Fruit fly (Drosophila melanogaster): ENCODE results near the gene CG4822.
A peak's percentile ranks its signal among the peaks of the same experiment; 100 is the strongest.

CG4822 gene

DNA sequence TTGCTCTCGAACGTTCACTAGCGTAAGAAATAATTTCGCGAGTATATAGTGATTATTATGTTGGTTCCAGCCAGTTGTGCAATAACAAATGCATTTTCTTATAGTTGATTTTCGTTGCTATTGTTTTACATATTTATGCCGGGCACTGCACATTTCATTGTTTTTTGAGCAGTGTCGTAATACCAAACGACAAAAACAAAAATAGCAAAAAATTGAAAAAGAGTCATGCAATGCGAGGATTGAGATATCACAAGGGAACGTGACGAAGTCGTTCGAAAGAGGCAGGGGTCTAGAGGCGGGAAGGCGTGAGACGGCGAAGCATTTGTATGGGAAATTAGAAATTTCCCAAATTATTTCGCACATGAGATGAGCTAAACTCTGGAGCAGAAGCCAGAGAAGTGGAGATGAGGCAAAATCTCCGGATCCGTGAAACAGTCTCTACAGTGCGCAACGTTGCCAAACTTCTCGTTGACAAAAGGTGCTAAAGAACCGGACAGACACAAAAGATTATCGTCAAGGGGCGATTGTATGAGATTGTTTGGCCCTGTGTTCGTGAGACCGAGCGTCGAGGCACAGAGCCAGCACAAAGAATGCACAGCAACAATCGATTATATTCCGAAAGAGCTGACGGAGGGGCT is 43.8 kb upstream of the CG4822 start (continued):
- TF ChIP-seq cad (GFP tag; optimal IDR thresholded peaks at IDR 0.05) (peak; percentile 30), CG17361 (GFP tag; IDR thresholded peaks at IDR 0.05) (no peak), CG10209 (GFP tag; optimal IDR thresholded peaks at IDR 0.05) (no peak), MESR4 (GFP tag; optimal IDR thresholded peaks at IDR 0.05) (no peak), salm (tag; optimal IDR thresholded peaks at IDR 0.05) (no peak), danr (GFP tag; IDR thresholded peaks at IDR 0.05) (no peak), onecut (GFP tag; IDR thresholded peaks at IDR 0.05) (peak; percentile 87), CG12769 (tag; optimal IDR thresholded peaks at IDR 0.05) (peak; percentile 6), CG14441 (GFP tag; IDR thresholded peaks at IDR 0.05) (no peak), CG8478 (optimal IDR thresholded peaks at IDR 0.05) (no peak), corto (GFP tag; optimal IDR thresholded peaks at IDR 0.05) (no peak), CG4360 (GFP tag; IDR thresholded peaks at IDR 0.05) (no peak), run (tag; optimal IDR thresholded peaks at IDR 0.05) (no peak), B-H2 (GFP tag; optimal IDR thresholded peaks at IDR 0.05) (no peak), CG6254 (GFP tag; optimal IDR thresholded peaks at IDR 0.05) (no peak), bowl (GFP tag; IDR thresholded peaks at IDR 0.05) (no peak), Opbp (GFP tag; IDR thresholded peaks at IDR 0.05; ENCODE audit: partially characterized antibody) (no peak), Meics (GFP tag; optimal IDR thresholded peaks at IDR 0.05) (peak; percentile 15), D19A (tag; optimal IDR thresholded peaks at IDR 0.05) (no peak), CG30403 (GFP tag; optimal IDR thresholded peaks at IDR 0.05) (no peak), CG4282 (GFP tag; optimal IDR thresholded peaks at IDR 0.05) (no peak), CG2202 (tag; optimal IDR thresholded peaks at IDR 0.05) (no peak), Taf1 (GFP tag; IDR thresholded peaks at IDR 0.05) (no peak), pho (GFP tag; optimal IDR thresholded peaks at IDR 0.05) (no peak), sisA (GFP tag; IDR thresholded peaks at IDR 0.05) (no peak), Chrac-16 (GFP tag; optimal IDR thresholded peaks at IDR 0.05) (no peak), gt (GFP tag; IDR thresholded peaks at IDR 0.05) (no peak), sim (GFP tag; IDR thresholded peaks at IDR 0.05) (no peak), CG10565 (GFP tag; optimal IDR thresholded peaks at IDR 0.05) (no peak), CG17912 (GFP tag; optimal IDR thresholded peaks at IDR 0.05) (no peak)

DNA sequence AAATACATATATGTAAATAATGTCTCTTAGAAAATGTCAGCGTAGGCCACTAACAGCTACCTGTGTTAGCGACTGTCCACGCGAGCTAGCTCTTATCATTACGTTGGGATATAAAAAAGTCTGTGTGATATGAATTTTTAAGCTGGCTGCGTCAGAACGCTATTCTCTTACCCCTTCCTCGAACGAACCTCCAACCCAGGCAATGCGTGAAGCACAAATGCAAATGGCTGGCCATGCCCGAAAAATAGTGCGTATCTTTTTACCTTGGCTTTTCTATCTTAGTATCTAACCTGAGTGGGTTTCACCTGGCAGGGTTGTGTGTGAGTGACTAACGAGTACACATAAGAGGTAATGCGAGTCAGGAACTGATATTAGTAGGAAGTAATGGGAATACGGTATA is 41.7 kb upstream of the CG4822 start:
- TF ChIP-seq Med (GFP tag) (peak; percentile 74), CG14667 (GFP tag; IDR thresholded peaks at IDR 0.05) (no peak), CG8290 (GFP tag; optimal IDR thresholded peaks at IDR 0.05) (no peak), CG8290 (tag; optimal IDR thresholded peaks at IDR 0.05) (peak in 1 of 2 experiments; percentile 30), kni (GFP tag; optimal IDR thresholded peaks at IDR 0.05) (peak; percentile 64), sug (tag; optimal IDR thresholded peaks at IDR 0.05) (peak; percentile 29), Sry-δ (GFP tag; optimal IDR thresholded peaks at IDR 0.05) (no peak), CG12769 (tag; optimal IDR thresholded peaks at IDR 0.05) (peak; percentile 3), ash1 (GFP tag; optimal IDR thresholded peaks at IDR 0.05) (peak; percentile 63), gcm (GFP tag; optimal IDR thresholded peaks at IDR 0.05) (no peak), exex (tag; optimal IDR thresholded peaks at IDR 0.05) (peak; percentile 16), mirr (GFP tag; optimal IDR thresholded peaks at IDR 0.05) (peak; percentile 66)

Measured in whole organism, embryonic.